Fruit fly (Drosophila melanogaster): Measurements from ENCODE around the gene CG14324.
A peak's percentile ranks its signal among the peaks of the same experiment; 100 is the strongest.

Gene CG14324

dm6 chr3R:17617121-17617975, 1.3 kb downstream of the CG14324 start (continued):
- TF ChIP-seq unc-4 (GFP tag; IDR thresholded peaks at IDR 0.05; ENCODE audit: partially characterized antibody): peak; percentile 47; the same call in 1 of the 2 replicates
- TF ChIP-seq CG9797 (GFP tag; optimal IDR thresholded peaks at IDR 0.05): no peak
- no peak for TF ChIP-seq zf30C (GFP tag; optimal IDR thresholded peaks at IDR 0.05)
- TF ChIP-seq pzg (GFP tag; optimal IDR thresholded peaks at IDR 0.05): no peak
- no peak for TF ChIP-seq CG2129 (GFP tag; IDR thresholded peaks at IDR 0.05; ENCODE audit: partially characterized antibody)
- TF ChIP-seq Ptx1 (GFP tag; IDR thresholded peaks at IDR 0.05): peak; percentile 33; the same call in 1 of the 2 replicates
- peak; percentile 20 for TF ChIP-seq grau (tag; optimal IDR thresholded peaks at IDR 0.05)
- TF ChIP-seq CG3281 (GFP tag; optimal IDR thresholded peaks at IDR 0.05): peak; percentile 36
- TF ChIP-seq CG34224 (GFP tag; IDR thresholded peaks at IDR 0.05; ENCODE audit: partially characterized antibody): peak; percentile 54; the same call in 2 of the 3 replicates
- TF ChIP-seq PHDP (tag; optimal IDR thresholded peaks at IDR 0.05): peak; percentile 30
- TF ChIP-seq Atf-2 (GFP tag; optimal IDR thresholded peaks at IDR 0.05): no peak
- TF ChIP-seq CG7963 (GFP tag; IDR thresholded peaks at IDR 0.05; ENCODE audit: partially characterized antibody): peak; percentile 48
- TF ChIP-seq CG7786 (GFP tag; optimal IDR thresholded peaks at IDR 0.05): no peak
- peak; percentile 21 for TF ChIP-seq CG15269 (tag; optimal IDR thresholded peaks at IDR 0.05)
- no peak for TF ChIP-seq CG7987 (GFP tag; optimal IDR thresholded peaks at IDR 0.05)
- no peak for TF ChIP-seq Xrp1 (GFP tag; IDR thresholded peaks at IDR 0.05)
- TF ChIP-seq CG8388 (GFP tag; optimal IDR thresholded peaks at IDR 0.05): no peak
- peak; percentile 70 for TF ChIP-seq bigmax (GFP tag; optimal IDR thresholded peaks at IDR 0.05)
- no peak for TF ChIP-seq CG4820 (GFP tag; optimal IDR thresholded peaks at IDR 0.05)
- peak; percentile 28 for TF ChIP-seq HmgD (GFP tag; optimal IDR thresholded peaks at IDR 0.05)
- peak; percentile 13 for TF ChIP-seq nmo (GFP tag; optimal IDR thresholded peaks at IDR 0.05)
- peak; percentile 3 for TF ChIP-seq Myb (GFP tag; optimal IDR thresholded peaks at IDR 0.05)
- no peak for TF ChIP-seq Dref (GFP tag; IDR thresholded peaks at IDR 0.05)
- no peak for TF ChIP-seq ranshi (GFP tag; IDR thresholded peaks at IDR 0.05)
- TF ChIP-seq gem (tag; optimal IDR thresholded peaks at IDR 0.05): peak; percentile 20
- peak; percentile 41 for TF ChIP-seq CG13894 (tag; optimal IDR thresholded peaks at IDR 0.05)
- peak; percentile 38; the same call in 1 of the 2 replicates for TF ChIP-seq vvl (GFP tag; IDR thresholded peaks at IDR 0.05)
- TF ChIP-seq ase (GFP tag; IDR thresholded peaks at IDR 0.05): 0 out of 3 replicates have a peak, but pooled peaks have one; percentile 32
- TF ChIP-seq CG34422 (GFP tag; IDR thresholded peaks at IDR 0.05): peak; percentile 24; the same call in 1 of the 3 replicates
- TF ChIP-seq CG11085 (GFP tag; IDR thresholded peaks at IDR 0.05): 0 out of 2 replicates have a peak, but pooled peaks have one; percentile 32
- TF ChIP-seq gcm (GFP tag; optimal IDR thresholded peaks at IDR 0.05): peak; percentile 3
- peak; percentile 97 for TF ChIP-seq CG7745 (tag; optimal IDR thresholded peaks at IDR 0.05)
- TF ChIP-seq sd (tag; optimal IDR thresholded peaks at IDR 0.05): no peak
- TF ChIP-seq CG10959 (GFP tag; IDR thresholded peaks at IDR 0.05): no peak; the same call in 1 of the 2 replicates
- peak; percentile 85 for TF ChIP-seq pita (GFP tag; optimal IDR thresholded peaks at IDR 0.05)
- TF ChIP-seq CG15696 (tag; optimal IDR thresholded peaks at IDR 0.05): peak; percentile 20
- no peak for TF ChIP-seq Mad (GFP tag; optimal IDR thresholded peaks at IDR 0.05)
- peak; percentile 29 for TF ChIP-seq CG7556 (GFP tag; optimal IDR thresholded peaks at IDR 0.05)
- TF ChIP-seq CG10979 (tag; optimal IDR thresholded peaks at IDR 0.05): peak; percentile 65
- TF ChIP-seq CG16813 (GFP tag; IDR thresholded peaks at IDR 0.05; ENCODE audit: partially characterized antibody): no peak
- peak; percentile 96 for TF ChIP-seq Dip2 (GFP tag; IDR thresholded peaks at IDR 0.05)
- peak; percentile 1 for TF ChIP-seq maf-S (GFP tag; optimal IDR thresholded peaks at IDR 0.05)
- peak; percentile 58; the same call in 1 of the 4 replicates for TF ChIP-seq chinmo (GFP tag; IDR thresholded peaks at IDR 0.05; ENCODE audit: partially characterized antibody)
- peak; percentile 20 for TF ChIP-seq CG6854 (GFP tag; optimal IDR thresholded peaks at IDR 0.05)
- TF ChIP-seq lilli (GFP tag; optimal IDR thresholded peaks at IDR 0.05): peak; percentile 40
- TF ChIP-seq CG6254 (GFP tag; optimal IDR thresholded peaks at IDR 0.05): peak; percentile 30
- no peak for TF ChIP-seq CG7839 (tag; optimal IDR thresholded peaks at IDR 0.05)

Measured in whole organism, embryonic.